Fruit fly (Drosophila melanogaster): ENCODE data around the gene CG9536.

CG9536 gene

dm6 chr2L:6473076-6474037 is 3.4 kb downstream of the CG9536 start, which contains the start of gene mmy (continued):
- TF ChIP-seq Sin3A (optimal IDR thresholded peaks at IDR 0.05) (peak; percentile 40), CG12659 (GFP tag; optimal IDR thresholded peaks at IDR 0.05) (peak; percentile 65), pb (GFP tag; optimal IDR thresholded peaks at IDR 0.05) (no peak), CG15601 (tag; optimal IDR thresholded peaks at IDR 0.05) (no peak), wek (GFP tag; optimal IDR thresholded peaks at IDR 0.05) (peak; percentile 27), Sry-β (GFP tag; optimal IDR thresholded peaks at IDR 0.05) (peak; percentile 38), CG18764 (GFP tag; optimal IDR thresholded peaks at IDR 0.05) (no peak), CG11093 (GFP tag; IDR thresholded peaks at IDR 0.05) (no peak), CG4617 (GFP tag; optimal IDR thresholded peaks at IDR 0.05; ENCODE audit: borderline replicate concordance) (peak; percentile 85), dimm (GFP tag; IDR thresholded peaks at IDR 0.05) (no peak), CG4707 (GFP tag; optimal IDR thresholded peaks at IDR 0.05) (peak; percentile 38), CG14710 (tag; optimal IDR thresholded peaks at IDR 0.05) (peak; percentile 33), Neu2 (GFP tag; optimal IDR thresholded peaks at IDR 0.05; ENCODE audit: borderline replicate concordance) (no peak), cg (GFP tag; optimal IDR thresholded peaks at IDR 0.05) (peak; percentile 98), CG7928 (GFP tag; optimal IDR thresholded peaks at IDR 0.05) (peak; percentile 23), NFAT (GFP tag; IDR thresholded peaks at IDR 0.05) (peak; percentile 28; the same call in 1 of the 2 replicates), Elba2 (GFP tag; optimal IDR thresholded peaks at IDR 0.05) (peak; percentile 32), BEAF-32 (GFP tag; optimal IDR thresholded peaks at IDR 0.05) (peak; percentile 43), CTCF (GFP tag; optimal IDR thresholded peaks at IDR 0.05) (peak; percentile 64), org-1 (GFP tag; optimal IDR thresholded peaks at IDR 0.05) (peak; percentile 4), grn (GFP tag; optimal IDR thresholded peaks at IDR 0.05) (peak; percentile 72), Hand (GFP tag; optimal IDR thresholded peaks at IDR 0.05) (peak; percentile 56), CG17328 (GFP tag; IDR thresholded peaks at IDR 0.05) (peak; percentile 53), otp (GFP tag; IDR thresholded peaks at IDR 0.05) (peak; percentile 9; the same call in 1 of the 3 replicates), Nf-YB (GFP tag; optimal IDR thresholded peaks at IDR 0.05) (peak; percentile 18), peb (GFP tag; IDR thresholded peaks at IDR 0.05) (0 out of 2 replicates have a peak, but pooled peaks have one; percentile 28), tap (tag; optimal IDR thresholded peaks at IDR 0.05) (peak; percentile 7), h (optimal IDR thresholded peaks at IDR 0.05) (no peak), Doc3 (GFP tag; IDR thresholded peaks at IDR 0.05; ENCODE audit: partially characterized antibody) (no peak), danr (GFP tag; IDR thresholded peaks at IDR 0.05) (no peak), CG7271 (tag; optimal IDR thresholded peaks at IDR 0.05) (peak; percentile 32), CG4424 (GFP tag; optimal IDR thresholded peaks at IDR 0.05) (peak; percentile 23), rib (GFP tag; IDR thresholded peaks at IDR 0.05) (peak; percentile 39; the same call in 1 of the 2 replicates), trem (tag; optimal IDR thresholded peaks at IDR 0.05) (peak; percentile 38), Gsc (GFP tag; IDR thresholded peaks at IDR 0.05) (no peak), gce (GFP tag; IDR thresholded peaks at IDR 0.05) (no peak), Oaz (GFP tag; IDR thresholded peaks at IDR 0.05) (no peak), Bdp1 (GFP tag; optimal IDR thresholded peaks at IDR 0.05) (peak; percentile 41), Dip2 (GFP tag; IDR thresholded peaks at IDR 0.05) (no peak), CG17361 (GFP tag; IDR thresholded peaks at IDR 0.05) (peak; percentile 56), CG13624 (GFP tag; optimal IDR thresholded peaks at IDR 0.05) (peak; percentile 68), CG31441 (GFP tag; IDR thresholded peaks at IDR 0.05) (peak; percentile 66), CG34422 (GFP tag; IDR thresholded peaks at IDR 0.05) (peak; percentile 64), pnt (GFP tag; optimal IDR thresholded peaks at IDR 0.05) (no peak), Lpt (GFP tag; optimal IDR thresholded peaks at IDR 0.05) (no peak), CG10366 (GFP tag; IDR thresholded peaks at IDR 0.05) (peak; percentile 56; the same call in 1 of the 2 replicates), Dip3 (GFP tag; optimal IDR thresholded peaks at IDR 0.05) (no peak), pum (GFP tag; optimal IDR thresholded peaks at IDR 0.05) (no peak), CG8478 (optimal IDR thresholded peaks at IDR 0.05) (no peak), CG16815 (GFP tag; optimal IDR thresholded peaks at IDR 0.05) (no peak), Hr3 (GFP tag; optimal IDR thresholded peaks at IDR 0.05) (no peak)
